Worm (Caenorhabditis elegans) whole organism, L4 larva: ENCODE results near the gene trk-1.

Experiments
- D1046.2 ChIP-seq: fragments of 200-800 bp; sonication (Bioruptor generic); IDR thresholded peaks from 2 replicates; pipeline ENCODE4 v1.3.6; 2022; ENCODE audit warnings: missing genetic modification characterization, missing compliant biosample characterization
- F44E2.7 ChIP-seq: fragments of 200-800 bp; sonication (Bioruptor generic); IDR thresholded peaks from 2 replicates; pipeline ENCODE4 v2.1.2; 2022; ENCODE audit warnings: missing genetic modification characterization, missing compliant biosample characterization
- T20F7.1 ChIP-seq: fragments of 200-800 bp; sonication (Bioruptor generic); optimal IDR thresholded peaks from 2 replicates; lab custom pipeline; 2018; ENCODE audit warnings: mild to moderate bottlenecking, missing genetic modification characterization, missing compliant biosample characterization
- Y48G9A.11 ChIP-seq: fragments of 200-800 bp; sonication (Bioruptor generic); IDR thresholded peaks from 2 replicates; pipeline ENCODE4 v1.3.6; 2022; ENCODE audit warnings: missing genetic modification reagents, missing genetic modification characterization, missing compliant biosample characterization
- ZK546.5 ChIP-seq, 2 experiments: sonication (generic microtip); optimal IDR thresholded peaks; 2 replicates each; lab custom pipeline; 2017; ENCODE audit warnings: missing biosample characterization in 2 of 2, missing genetic modification characterization in 2 of 2
- aha-1 ChIP-seq: fragments of 150-350 bp; peaks from one replicate; lab custom pipeline; 2014; ENCODE audit warnings: missing biosample characterization, missing genetic modification characterization
- arid-1 ChIP-seq: fragments of 200-800 bp; sonication (Bioruptor generic); conservative IDR thresholded peaks from 2 replicates; pipeline ENCODE4 v1.3.6; 2022; ENCODE audit warnings: missing genetic modification reagents, missing genetic modification characterization, missing compliant biosample characterization
- attf-4 ChIP-seq: sonication (generic microtip); optimal IDR thresholded peaks from 3 replicates; lab custom pipeline; 2017; ENCODE audit warnings: missing biosample characterization, missing genetic modification characterization
- ceh-32 ChIP-seq: sonication (generic microtip); optimal IDR thresholded peaks from 2 replicates; lab custom pipeline; 2016; ENCODE audit warnings: mild to moderate bottlenecking, missing genetic modification characterization, missing compliant biosample characterization; ENCODE audit not compliant: poor library complexity
- ceh-62 ChIP-seq: sonication (generic microtip); optimal IDR thresholded peaks from 2 replicates; lab custom pipeline; 2017; ENCODE audit warnings: missing biosample characterization, missing genetic modification characterization
- ces-1 ChIP-seq: fragments of 150-350 bp; sonication (generic microtip); optimal IDR thresholded peaks from 4 replicates; lab custom pipeline; 2014; ENCODE audit warnings: missing biosample characterization, missing genetic modification reagents, missing genetic modification characterization
- ctbp-1 ChIP-seq: fragments of 200-800 bp; sonication (Bioruptor generic); IDR thresholded peaks from 2 replicates; pipeline ENCODE4 v1.3.6; 2022; ENCODE audit warnings: missing genetic modification reagents, missing genetic modification characterization, missing compliant biosample characterization
- daf-16 ChIP-seq, 3 experiments: sonication (generic microtip); optimal IDR thresholded peaks; 2 replicates each; lab custom pipeline; 2016 to 2017; ENCODE audit warnings: missing genetic modification characterization in 3 of 3, missing genetic modification reagents in 3 of 3, mild to moderate bottlenecking in 2 of 3, missing compliant biosample characterization in 2 of 3, missing biosample characterization in 1 of 3, moderate library complexity in 1 of 3
- dmd-8 ChIP-seq: fragments of 200-800 bp; sonication (Bioruptor generic); IDR thresholded peaks from 2 replicates; pipeline ENCODE4 v1.3.6; 2022; ENCODE audit warnings: missing genetic modification characterization, missing compliant biosample characterization
- dpl-1 ChIP-seq: fragments of 150-350 bp; optimal IDR thresholded peaks from 2 replicates; lab custom pipeline; 2014; ENCODE audit warnings: missing biosample characterization, missing genetic modification reagents, missing genetic modification characterization
- dve-1 ChIP-seq: sonication (generic microtip); optimal IDR thresholded peaks from 2 replicates; lab custom pipeline; 2017; ENCODE audit warnings: antibody characterized with exemption, mild to moderate bottlenecking, missing genetic modification characterization, missing compliant biosample characterization; ENCODE audit not compliant: insufficient read depth
- fos-1 ChIP-seq: fragments of 150-350 bp; optimal IDR thresholded peaks from 2 replicates; lab custom pipeline; 2014; ENCODE audit warnings: missing biosample characterization, missing genetic modification characterization
- gei-8 ChIP-seq: fragments of 200-800 bp; sonication (Bioruptor generic); optimal IDR thresholded peaks from 2 replicates; lab custom pipeline; 2018; ENCODE audit warnings: mild to moderate bottlenecking, missing genetic modification characterization, missing compliant biosample characterization
- hlh-30 ChIP-seq: sonication (generic microtip); optimal IDR thresholded peaks from 2 replicates; lab custom pipeline; 2017; ENCODE audit warnings: antibody characterized with exemption, mild to moderate bottlenecking, missing genetic modification characterization, missing compliant biosample characterization; ENCODE audit not compliant: insufficient read depth
- lin-15B ChIP-seq: fragments of 150-350 bp; sonication (generic microtip); optimal IDR thresholded peaks from 3 replicates; lab custom pipeline; 2014; ENCODE audit warnings: missing biosample characterization, missing genetic modification characterization
- lin-38 ChIP-seq: fragments of 200-800 bp; sonication (Bioruptor generic); IDR thresholded peaks from 2 replicates; pipeline ENCODE4 v1.3.6; 2022; ENCODE audit warnings: missing genetic modification reagents, missing genetic modification characterization, missing compliant biosample characterization
- lir-3 ChIP-seq: sonication (generic microtip); optimal IDR thresholded peaks from 2 replicates; lab custom pipeline; 2016; ENCODE audit warnings: mild to moderate bottlenecking, missing genetic modification characterization, missing compliant biosample characterization
- madf-5 ChIP-seq, 2 experiments: fragments of 200-800 bp; sonication (Bioruptor generic); IDR thresholded peaks; 2 replicates each; pipeline ENCODE4 v1.3.6; 2022; ENCODE audit warnings: missing compliant biosample characterization in 2 of 2, missing genetic modification characterization in 2 of 2
- madf-9 ChIP-seq: fragments of 200-800 bp; sonication (Bioruptor generic); conservative IDR thresholded peaks from 2 replicates; pipeline ENCODE4 v1.3.6; 2022; ENCODE audit warnings: missing genetic modification reagents, missing genetic modification characterization, missing compliant biosample characterization
- mdl-1 ChIP-seq, 2 experiments: fragments of 150-350 bp in 1 of 2; sonication (generic microtip) in 1 of 2; optimal IDR thresholded peaks; 2 replicates each; lab custom pipeline; 2014 to 2017; ENCODE audit warnings: missing biosample characterization in 2 of 2, missing genetic modification characterization in 2 of 2
- mep-1 ChIP-seq: fragments of 150-350 bp; sonication (generic microtip); optimal IDR thresholded peaks from 3 replicates; lab custom pipeline; 2014; ENCODE audit warnings: missing biosample characterization, missing genetic modification characterization
- mes-2 ChIP-seq: sonication (generic microtip); optimal IDR thresholded peaks from 2 replicates; lab custom pipeline; 2016; ENCODE audit warnings: missing genotype, mild to moderate bottlenecking, missing genetic modification characterization, missing compliant biosample characterization; ENCODE audit not compliant: poor library complexity, severe bottlenecking
- mxl-3 ChIP-seq: fragments of 200-800 bp; sonication (Bioruptor generic); optimal IDR thresholded peaks from 2 replicates; lab custom pipeline; 2018; ENCODE audit warnings: mild to moderate bottlenecking, missing genetic modification characterization, missing compliant biosample characterization
- nhr-102 ChIP-seq: sonication (generic microtip); optimal IDR thresholded peaks from 2 replicates; lab custom pipeline; 2016; ENCODE audit warnings: mild to moderate bottlenecking, missing genetic modification characterization, moderate library complexity, missing compliant biosample characterization
- nhr-11 ChIP-seq: fragments of 150-350 bp; optimal IDR thresholded peaks from 2 replicates; lab custom pipeline; 2014; ENCODE audit warnings: missing biosample characterization, missing genetic modification characterization
- nhr-6 ChIP-seq: fragments of 150-350 bp; optimal IDR thresholded peaks from 2 replicates; lab custom pipeline; 2014; ENCODE audit warnings: missing biosample characterization, missing genetic modification characterization
- nhr-76 ChIP-seq: fragments of 150-350 bp; optimal IDR thresholded peaks from 2 replicates; lab custom pipeline; 2014; ENCODE audit warnings: missing biosample characterization, missing genetic modification characterization
- nhr-77 ChIP-seq: fragments of 150-350 bp; optimal IDR thresholded peaks from 2 replicates; lab custom pipeline; 2014; ENCODE audit warnings: missing biosample characterization, missing genetic modification characterization
- pha-4 ChIP-seq, 2 experiments: fragments of 150-350 bp in 1 of 2; fragments of 200-800 bp in 1 of 2; sonication (Bioruptor generic) in 1 of 2; IDR thresholded peaks in 1 of 2; optimal IDR thresholded peaks in 1 of 2; 2 replicates each; pipeline versions ENCODE4 v1.3.6 to Lab custom; 2014 to 2022; ENCODE audit warnings: missing genetic modification characterization in 2 of 2, missing genetic modification reagents in 2 of 2, missing biosample characterization in 1 of 2, missing compliant biosample characterization in 1 of 2
- php-3 ChIP-seq: fragments of 200-800 bp; sonication (Bioruptor generic); IDR thresholded peaks from 2 replicates; pipeline ENCODE4 v1.3.6; 2022; ENCODE audit warnings: missing genetic modification reagents, missing genetic modification characterization, missing compliant biosample characterization
- pqm-1 ChIP-seq: sonication (generic microtip); optimal IDR thresholded peaks from 2 replicates; lab custom pipeline; 2017; ENCODE audit warnings: missing biosample characterization, missing genetic modification characterization
- saeg-2 ChIP-seq: fragments of 200-800 bp; sonication (Bioruptor generic); IDR thresholded peaks from 2 replicates; pipeline ENCODE4 v1.3.6; 2022; ENCODE audit warnings: missing genetic modification reagents, missing genetic modification characterization, missing compliant biosample characterization
- snpc-1.2 ChIP-seq: fragments of 200-800 bp; sonication (Bioruptor generic); IDR thresholded peaks from 2 replicates; pipeline ENCODE4 v1.3.6; 2022; ENCODE audit warnings: missing genetic modification reagents, missing genetic modification characterization, missing compliant biosample characterization
- unc-130 ChIP-seq: sonication (generic microtip); optimal IDR thresholded peaks from 2 replicates; lab custom pipeline; 2016; ENCODE audit warnings: missing genetic modification reagents, missing genetic modification characterization, missing compliant biosample characterization
- unc-62 ChIP-seq, 3 experiments: fragments of 150-350 bp in 1 of 3; sonication (generic microtip); optimal IDR thresholded peaks in 2 of 3; peaks in 1 of 3; 1 replicate in 1 of 3; 2 replicates in 2 of 3; lab custom pipeline; 2014 to 2017; ENCODE audit warnings: missing biosample characterization in 3 of 3, missing genetic modification characterization in 3 of 3, missing genetic modification reagents in 3 of 3, missing genotype in 1 of 3
- ztf-11 ChIP-seq: fragments of 150-350 bp; optimal IDR thresholded peaks from 2 replicates; lab custom pipeline; 2014; ENCODE audit warnings: missing biosample characterization, missing genetic modification characterization
- ztf-7 ChIP-seq: fragments of 150-350 bp; optimal IDR thresholded peaks from 2 replicates; lab custom pipeline; 2014; ENCODE audit warnings: missing biosample characterization, missing genetic modification characterization

Gene trk-1

ce11 chrX:8969111-8970048 lies 18.6 kb upstream of the trk-1 start (continued):
- TF ChIP-seq mdl-1 (tag; optimal IDR thresholded peaks at IDR 0.05; lab: Kevin White, UChicago): no peak
- TF ChIP-seq ztf-11 (tag; lab: Kevin White, UChicago): no peak
- peak; percentile 27 for TF ChIP-seq hlh-30 (tag; lab: Kevin White, UChicago)
- peak; percentile 7 to 16 for TF ChIP-seq daf-16 (GFP tag; optimal IDR thresholded peaks at IDR 0.05; lab: Kevin White, UChicago)
- TF ChIP-seq daf-16 (tag; optimal IDR thresholded peaks at IDR 0.05; lab: Kevin White, UChicago): peak; percentile 38
- no peak for TF ChIP-seq dmd-8 (GFP tag; lab: Robert Waterston, UW)
- peak; percentile 31 for TF ChIP-seq mep-1
- peak; percentile 53 for TF ChIP-seq aha-1 (tag; lab: Kevin White, UChicago)
- TF ChIP-seq madf-9: peak; percentile 51; the same call in 1 of the 2 replicates
- no peak for TF ChIP-seq madf-5 (GFP tag; IDR thresholded peaks at IDR 0.05; lab: Robert Waterston, UW)
- TF ChIP-seq fos-1 (tag; lab: Kevin White, UChicago): no peak
- TF ChIP-seq lin-15B (tag; lab: Kevin White, UChicago): no peak
- peak; percentile 63 for TF ChIP-seq lir-3 (tag; lab: Kevin White, UChicago)
- peak; percentile 51; the same call in 1 of the 2 replicates for TF ChIP-seq pha-4 (GFP tag; IDR thresholded peaks at IDR 0.05; lab: Robert Waterston, UW)
- no peak for TF ChIP-seq pha-4 (tag; optimal IDR thresholded peaks at IDR 0.05; lab: Kevin White, UChicago)
- TF ChIP-seq ZK546.5 (tag; optimal IDR thresholded peaks at IDR 0.05; lab: Kevin White, UChicago): no peak
- peak; percentile 31; the same call in 1 of the 2 replicates for TF ChIP-seq saeg-2 (GFP tag; lab: Robert Waterston, UW)
- TF ChIP-seq ceh-32: no peak
- peak; percentile 16 for TF ChIP-seq dpl-1 (GFP tag; lab: Kevin White, UChicago)
- no peak for TF ChIP-seq attf-4 (tag; lab: Kevin White, UChicago)
- TF ChIP-seq F44E2.7: 0 out of 2 replicates have a peak, but pooled peaks have one; percentile 32
- peak; percentile 70 for TF ChIP-seq snpc-1.2 (GFP tag; lab: Robert Waterston, UW)
- peak; percentile 20 for TF ChIP-seq dve-1 (tag; lab: Kevin White, UChicago)
- TF ChIP-seq ztf-7 (tag; lab: Kevin White, UChicago): peak; percentile 41

ce11 chrX:8963469-8963868 lies 12.7 kb upstream of the trk-1 start:
- TF ChIP-seq lin-38 (GFP tag; lab: Robert Waterston, UW) (no peak), aha-1 (tag; lab: Kevin White, UChicago) (peak; percentile 36), Y48G9A.11 (GFP tag; lab: Robert Waterston, UW) (no peak), unc-62 (GFP tag; optimal IDR thresholded peaks at IDR 0.05 in 1 of 2; lab: Kevin White, UChicago) (peak in 1 of 2 experiments; percentile 79), unc-62 (tag; optimal IDR thresholded peaks at IDR 0.05; lab: Kevin White, UChicago) (no peak)

ce11 chrX:8961120-8961834 lies 10.5 kb upstream of the trk-1 start, which contains the start of gene aexr-3:
TSS of gene aexr-3 (minus strand) at chrX:8961170.
- TF ChIP-seq php-3 (GFP tag; lab: Robert Waterston, UW) (no peak), nhr-77 (tag; lab: Kevin White, UChicago) (no peak), ces-1 (GFP tag; lab: Kevin White, UChicago) (no peak), nhr-11 (tag; lab: Kevin White, UChicago) (peak; percentile 17), mep-1 (no peak), ctbp-1 (GFP tag; lab: Robert Waterston, UW) (no peak), D1046.2 (GFP tag; lab: Robert Waterston, UW) (no peak), nhr-102 (tag; lab: Kevin White, UChicago) (no peak), nhr-6 (tag; lab: Kevin White, UChicago) (no peak), nhr-76 (tag; lab: Kevin White, UChicago) (no peak), Y48G9A.11 (GFP tag; lab: Robert Waterston, UW) (no peak), aha-1 (tag; lab: Kevin White, UChicago) (peak; percentile 11), arid-1 (no peak), ceh-32 (no peak), T20F7.1 (GFP tag; lab: Kevin White, UChicago) (no peak), gei-8 (GFP tag; lab: Kevin White, UChicago) (no peak), mes-2 (no peak), mxl-3 (no peak), unc-130 (no peak), fos-1 (tag; lab: Kevin White, UChicago) (no peak), ceh-62 (no peak), madf-5 (GFP tag; IDR thresholded peaks at IDR 0.05; lab: Robert Waterston, UW) (no peak), pqm-1 (tag; lab: Kevin White, UChicago) (no peak)
